Worm (Caenorhabditis elegans) whole organism, L4 larva: ENCODE data around the gene C01G10.10.

Experiments
- R02D3.7 ChIP-seq: fragments of 150-350 bp; sonication (generic microtip); optimal IDR thresholded peaks from 3 replicates; lab custom pipeline; 2014; ENCODE audit warnings: missing biosample characterization, missing genetic modification characterization
- dve-1 ChIP-seq: sonication (generic microtip); optimal IDR thresholded peaks from 2 replicates; lab custom pipeline; 2017; ENCODE audit warnings: antibody characterized with exemption, mild to moderate bottlenecking, missing genetic modification characterization, missing compliant biosample characterization; ENCODE audit not compliant: insufficient read depth
- egl-43 ChIP-seq: fragments of 200-800 bp; sonication (Bioruptor generic); IDR thresholded peaks from 2 replicates; pipeline ENCODE4 v1.3.6; 2022; ENCODE audit warnings: missing genetic modification reagents, missing genetic modification characterization, missing compliant biosample characterization
- fkh-10 ChIP-seq: fragments of 150-350 bp; optimal IDR thresholded peaks from 2 replicates; lab custom pipeline; 2014; ENCODE audit warnings: missing biosample characterization, missing genetic modification reagents, missing genetic modification characterization
- lir-3 ChIP-seq: sonication (generic microtip); optimal IDR thresholded peaks from 2 replicates; lab custom pipeline; 2016; ENCODE audit warnings: mild to moderate bottlenecking, missing genetic modification characterization, missing compliant biosample characterization
- nhr-77 ChIP-seq: fragments of 150-350 bp; optimal IDR thresholded peaks from 2 replicates; lab custom pipeline; 2014; ENCODE audit warnings: missing biosample characterization, missing genetic modification characterization
- unc-130 ChIP-seq: sonication (generic microtip); optimal IDR thresholded peaks from 2 replicates; lab custom pipeline; 2016; ENCODE audit warnings: missing genetic modification reagents, missing genetic modification characterization, missing compliant biosample characterization

- TF ChIP-seq nhr-77 (tag; lab: Kevin White, UChicago) (no peak), fkh-10 (GFP tag; lab: Kevin White, UChicago) (no peak), dve-1 (no peak), lir-3 (tag; lab: Kevin White, UChicago) (no peak), egl-43 (GFP tag; lab: Robert Waterston, UW) (no peak), R02D3.7 (tag; lab: Kevin White, UChicago) (no peak), unc-130 (GFP tag; lab: Kevin White, UChicago) (no peak)
Measured at ce11 chrV:15063987-15064386, 18.3 kb downstream of the C01G10.10 start, which contains the start of gene rap-2.
